Worm (Caenorhabditis elegans) whole organism, L4/young adult: Measurements from ENCODE around the gene fat-2.

ENCODE experiments used
- W03F9.2 ChIP-seq: fragments of 150-350 bp; optimal IDR thresholded peaks from 2 replicates; lab custom pipeline; 2014; ENCODE audit warnings: missing biosample characterization, missing genetic modification characterization
- dao-5 ChIP-seq: sonication (generic microtip); optimal IDR thresholded peaks from 2 replicates; lab custom pipeline; 2016; ENCODE audit warnings: missing genotype, missing genetic modification characterization, moderate library complexity, missing compliant biosample characterization
- him-1 ChIP-seq: sonication (generic microtip); optimal IDR thresholded peaks from 2 replicates; lab custom pipeline; 2016; ENCODE audit warnings: missing genotype, missing genetic modification reagents, missing genetic modification characterization, missing compliant biosample characterization

Gene fat-2

DNA sequence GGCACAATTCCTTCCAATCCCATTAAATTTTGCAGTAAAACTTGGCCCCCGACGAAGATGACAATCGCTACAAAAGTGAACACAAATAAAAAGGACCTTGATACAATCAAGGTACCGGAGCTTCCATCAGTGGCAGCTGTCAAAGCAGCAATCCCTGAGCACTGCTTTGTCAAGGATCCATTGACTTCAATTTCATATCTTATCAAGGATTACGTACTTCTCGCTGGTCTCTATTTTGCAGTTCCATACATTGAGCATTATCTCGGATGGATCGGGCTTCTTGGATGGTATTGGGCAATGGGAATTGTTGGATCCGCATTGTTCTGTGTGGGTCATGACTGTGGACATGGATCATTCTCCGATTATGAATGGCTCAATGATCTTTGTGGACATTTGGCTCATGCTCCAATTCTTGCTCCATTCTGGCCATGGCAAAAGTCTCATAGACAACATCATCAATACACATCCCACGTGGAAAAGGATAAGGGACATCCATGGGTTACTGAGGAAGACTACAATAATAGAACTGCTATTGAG, at the start of gene fat-2:
Gene fat-2, plus strand, starts transcription at position 51 of the 537 bp plus-strand sequence.
- TF ChIP-seq dao-5 (tag; lab: Kevin White, UChicago) (no peak), W03F9.2 (no peak), him-1 (no peak)

- TF ChIP-seq W03F9.2 = no peak
- no peak for TF ChIP-seq dao-5 (tag; lab: Kevin White, UChicago)
- TF ChIP-seq him-1 = no peak
Measured at ce11 chrIV:13282778-13283177, 40.9 kb upstream of the fat-2 start, which contains the start of gene cpsf-3. Gene cpsf-3, minus strand, starts transcription at chrIV:13282878.

DNA sequence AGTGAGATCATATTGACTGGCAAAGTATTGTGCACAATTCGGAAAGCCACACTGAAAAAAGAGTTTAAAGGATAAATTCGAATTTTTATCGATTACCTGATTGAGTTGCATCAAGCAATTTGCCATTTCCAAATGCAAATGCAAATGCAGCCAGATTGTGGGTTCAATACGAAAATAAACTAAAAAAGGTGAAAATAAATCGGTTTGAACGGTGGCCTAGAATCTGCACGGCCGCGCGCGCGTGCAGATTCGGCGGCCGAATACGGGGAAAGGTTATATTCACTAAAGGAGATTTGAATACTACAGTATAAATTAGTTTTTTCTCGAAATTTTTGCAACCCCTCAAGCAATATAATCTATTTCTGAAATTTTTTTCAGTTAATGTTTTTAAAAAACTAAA, 34.4 kb upstream of the fat-2 start, which contains the start of gene Y67H2A.10:
Gene Y67H2A.10, minus strand, starts transcription at position 184 of the 400 bp plus-strand sequence.
- TF ChIP-seq dao-5 (tag; lab: Kevin White, UChicago) (no peak), him-1 (no peak), W03F9.2 (no peak)

DNA sequence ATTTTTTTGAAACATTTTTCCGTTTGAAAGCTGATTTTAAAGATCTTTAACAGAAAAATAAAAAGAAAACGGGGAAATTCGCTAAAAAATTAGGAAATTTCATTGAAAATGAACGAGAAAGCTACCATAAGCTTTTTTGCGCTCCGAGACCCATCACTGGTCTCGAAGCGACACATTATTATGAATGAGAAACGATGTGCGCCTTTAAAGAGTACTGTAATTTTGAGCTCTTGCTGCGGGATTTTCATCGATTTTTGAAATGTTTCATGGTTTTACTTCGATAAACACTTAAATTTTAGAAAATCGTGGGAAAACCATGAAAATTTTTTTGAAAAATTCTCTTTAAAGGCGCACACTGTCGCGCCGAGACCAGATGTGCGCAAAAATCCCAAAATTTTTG, 33.4 kb upstream of the fat-2 start:
- TF ChIP-seq W03F9.2 (no peak), him-1 (no peak), dao-5 (tag; lab: Kevin White, UChicago) (no peak)

- TF ChIP-seq him-1 (no peak), W03F9.2 (peak; percentile 21)
Measured at ce11 chrIV:13297746-13298145, 25.9 kb upstream of the fat-2 start, which contains the start of the genes Y67H2A.2 and micu-1. Gene Y67H2A.2, minus strand, starts transcription at chrIV:13297819. Gene micu-1, plus strand, starts transcription at chrIV:13297926.

- TF ChIP-seq him-1 (no peak), dao-5 (tag; lab: Kevin White, UChicago) (no peak), W03F9.2 (no peak)
Measured at ce11 chrIV:13299648-13300047, 24.0 kb upstream of the fat-2 start.

ce11 chrIV:13300109-13300508, 23.6 kb upstream of the fat-2 start, which contains the start of gene kdp-1:
Gene kdp-1, plus strand, starts transcription at chrIV:13300188.
- TF ChIP-seq dao-5 (tag; lab: Kevin White, UChicago) (no peak), him-1 (no peak), W03F9.2 (no peak)

DNA sequence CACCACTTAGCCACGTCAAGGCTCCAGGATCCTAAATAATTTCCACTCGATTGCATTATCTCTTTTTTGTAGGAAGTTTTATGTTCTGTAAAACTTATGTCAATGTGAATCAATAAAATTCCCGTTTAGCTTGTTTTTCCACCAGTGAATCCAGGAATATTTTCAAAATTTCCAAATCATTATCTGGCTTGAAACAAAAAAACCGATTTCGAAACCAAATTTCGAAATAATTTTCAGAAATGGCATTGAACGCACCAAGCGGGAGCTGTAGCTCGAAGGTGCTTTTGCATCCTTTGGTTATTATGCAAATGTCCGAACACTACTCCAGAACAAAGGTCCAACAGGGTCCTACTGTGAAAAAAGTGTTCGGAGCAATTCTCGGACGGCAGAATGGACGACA, 23.1 kb upstream of the fat-2 start, which contains the start of gene csn-6:
Gene csn-6, plus strand, starts transcription at position 234 of the 400 bp plus-strand sequence.
- TF ChIP-seq him-1 = no peak
- TF ChIP-seq dao-5 (tag; lab: Kevin White, UChicago) = no peak
- TF ChIP-seq W03F9.2 = no peak

ce11 chrIV:13303442-13303841, 20.2 kb upstream of the fat-2 start, which contains the start of gene Y67H2A.7:
Gene Y67H2A.7, plus strand, starts transcription at chrIV:13303742.
- TF ChIP-seq him-1 (no peak), dao-5 (tag; lab: Kevin White, UChicago) (no peak)

DNA sequence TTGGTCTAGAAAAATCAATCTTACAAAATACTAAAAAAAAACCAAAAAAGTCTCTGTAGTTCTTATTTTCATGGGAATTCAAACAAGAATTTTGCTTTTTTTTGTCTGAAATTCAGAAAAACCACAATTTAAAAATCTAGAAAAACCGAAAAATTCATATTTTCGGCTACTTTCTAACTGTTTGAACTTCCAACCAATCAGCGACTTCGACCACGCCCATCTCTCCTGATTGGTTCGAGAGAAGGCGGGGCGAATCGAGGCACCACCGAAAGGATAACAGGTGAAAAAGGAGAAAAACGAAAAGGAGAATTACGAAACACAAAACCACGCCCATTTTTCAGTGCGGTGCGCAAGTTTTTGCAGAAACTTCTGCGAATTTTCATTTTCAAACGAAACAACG, 18.9 kb upstream of the fat-2 start:
- TF ChIP-seq him-1 = no peak
- TF ChIP-seq W03F9.2 = no peak
- no peak for TF ChIP-seq dao-5 (tag; lab: Kevin White, UChicago)

DNA sequence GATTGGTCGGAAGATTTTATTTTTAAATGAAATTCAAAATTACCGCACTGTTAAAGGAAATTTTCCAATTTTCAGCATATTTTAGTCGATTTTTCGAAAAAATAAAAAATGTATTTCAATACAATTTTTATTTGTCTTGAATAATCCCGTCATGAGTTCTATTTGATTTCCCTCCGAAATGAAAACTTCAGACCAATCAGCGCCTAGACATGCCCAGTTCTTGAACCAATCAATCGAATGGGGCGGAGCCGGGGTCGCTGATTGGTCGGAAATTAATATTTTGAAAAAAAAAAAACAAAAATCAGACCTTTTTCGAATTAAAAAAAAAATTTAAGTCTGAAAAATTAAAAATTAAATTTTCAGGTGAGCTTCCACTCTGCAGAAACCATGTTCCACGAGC, 14.0 kb upstream of the fat-2 start:
- TF ChIP-seq him-1 (no peak), W03F9.2 (no peak), dao-5 (tag; lab: Kevin White, UChicago) (no peak)

ce11 chrIV:13311331-13312034, 12.2 kb upstream of the fat-2 start:
- TF ChIP-seq him-1 = no peak
- TF ChIP-seq W03F9.2 = no peak
- TF ChIP-seq dao-5 (tag; lab: Kevin White, UChicago) = no peak

DNA sequence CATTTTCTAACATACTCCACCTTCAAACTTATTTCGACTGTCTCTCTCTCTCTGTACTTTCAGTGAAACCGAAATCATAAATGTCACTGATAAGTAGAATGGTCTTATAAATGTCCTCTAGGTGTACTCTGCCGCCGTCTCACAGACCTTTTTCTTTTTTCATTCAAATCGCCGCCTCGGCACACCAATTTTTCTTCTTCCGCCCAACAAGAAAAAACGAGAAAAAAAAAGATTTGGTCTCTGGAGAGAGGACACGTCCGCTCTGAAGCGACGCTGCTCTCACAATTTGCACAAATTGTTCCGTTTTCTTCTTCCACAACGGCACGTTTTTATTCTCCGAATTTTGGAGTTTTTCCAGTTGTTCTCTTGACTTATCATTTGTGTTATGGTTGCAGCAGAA, 10.5 kb upstream of the fat-2 start:
- no peak for TF ChIP-seq dao-5 (tag; lab: Kevin White, UChicago)
- no peak for TF ChIP-seq him-1
- no peak for TF ChIP-seq W03F9.2

ce11 chrIV:13314181-13314580, 9.5 kb upstream of the fat-2 start:
- TF ChIP-seq dao-5 (tag; lab: Kevin White, UChicago) = no peak
- peak; percentile 4 for TF ChIP-seq W03F9.2
- no peak for TF ChIP-seq him-1

DNA sequence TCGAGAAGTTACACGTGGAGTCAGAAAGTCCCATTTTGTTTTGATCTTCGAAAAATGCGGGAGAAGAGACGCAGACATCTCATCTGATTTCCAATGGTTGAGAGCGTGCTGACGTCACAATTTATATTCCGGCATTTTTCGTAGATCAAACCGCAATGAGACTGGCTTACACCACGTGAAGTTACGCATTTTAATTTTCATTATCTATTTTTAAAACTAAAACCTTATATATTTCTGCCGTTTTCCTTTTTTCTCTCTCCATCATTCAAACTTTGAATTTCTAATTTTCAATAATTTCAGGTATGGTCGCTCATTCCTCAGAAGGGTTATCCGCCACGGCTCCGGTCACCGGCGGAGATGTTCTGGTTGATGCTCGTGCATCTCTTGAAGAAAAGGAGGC, 8.3 kb upstream of the fat-2 start, which contains the start of gene fat-1:
Gene fat-1, plus strand, starts transcription at position 301 of the 400 bp plus-strand sequence.
- TF ChIP-seq dao-5 (tag; lab: Kevin White, UChicago) = no peak
- no peak for TF ChIP-seq him-1
- no peak for TF ChIP-seq W03F9.2
